Fruit fly (Drosophila melanogaster): Measurements from ENCODE around the gene Epg5.

Gene Epg5

dm6 chr3R:18741027-18741843 is 17.4 kb downstream of the Epg5 start (continued):
- peak; percentile 98 for TF ChIP-seq caup (GFP tag; optimal IDR thresholded peaks at IDR 0.05; ENCODE audit: severe bottlenecking)
- no peak for TF ChIP-seq eve (GFP tag; optimal IDR thresholded peaks at IDR 0.05)
- TF ChIP-seq CG12769 (tag; optimal IDR thresholded peaks at IDR 0.05), result peak; percentile 97
- no peak for TF ChIP-seq pros (GFP tag; optimal IDR thresholded peaks at IDR 0.05)
- TF ChIP-seq Atf-2 (GFP tag; optimal IDR thresholded peaks at IDR 0.05), result peak; percentile 75
- TF ChIP-seq MESR4 (GFP tag; optimal IDR thresholded peaks at IDR 0.05), result peak; percentile 52
- peak; percentile 96 for TF ChIP-seq CG13424 (tag; optimal IDR thresholded peaks at IDR 0.05)
- peak; percentile 94 for TF ChIP-seq CG8388 (GFP tag; optimal IDR thresholded peaks at IDR 0.05)
- TF ChIP-seq CG30431 (GFP tag; optimal IDR thresholded peaks at IDR 0.05), result peak; percentile 92
- peak; percentile 64 for TF ChIP-seq CG9609 (GFP tag; optimal IDR thresholded peaks at IDR 0.05)
- TF ChIP-seq psq (GFP tag; optimal IDR thresholded peaks at IDR 0.05), result peak; percentile 93
- TF ChIP-seq CG10274 (GFP tag; optimal IDR thresholded peaks at IDR 0.05), result peak; percentile 90
- TF ChIP-seq CG4360 (GFP tag; IDR thresholded peaks at IDR 0.05), result peak; percentile 78
- TF ChIP-seq zf30C (GFP tag; optimal IDR thresholded peaks at IDR 0.05), result no peak
- TF ChIP-seq vvl (GFP tag; IDR thresholded peaks at IDR 0.05), result peak; percentile 98
- TF ChIP-seq amos (GFP tag; IDR thresholded peaks at IDR 0.05; ENCODE audit: partially characterized antibody), result no peak
- peak; percentile 80 for TF ChIP-seq TFAM (GFP tag; optimal IDR thresholded peaks at IDR 0.05)
- peak; percentile 80 for TF ChIP-seq tup (GFP tag; optimal IDR thresholded peaks at IDR 0.05)
- peak; percentile 97 for TF ChIP-seq CG30403 (GFP tag; optimal IDR thresholded peaks at IDR 0.05)
- peak; percentile 91 for TF ChIP-seq org-1 (GFP tag; optimal IDR thresholded peaks at IDR 0.05)
- TF ChIP-seq scrt (GFP tag; optimal IDR thresholded peaks at IDR 0.05), result peak; percentile 95
- peak; percentile 96 for TF ChIP-seq Asciz (GFP tag; optimal IDR thresholded peaks at IDR 0.05)
- no peak for TF ChIP-seq Hr39 (optimal IDR thresholded peaks at IDR 0.05)
- TF ChIP-seq ranshi (GFP tag; IDR thresholded peaks at IDR 0.05), result peak; percentile 97
- TF ChIP-seq lmd (GFP tag; IDR thresholded peaks at IDR 0.05), result peak; percentile 97
- TF ChIP-seq Hr78 (GFP tag; optimal IDR thresholded peaks at IDR 0.05), result peak in 1 of 2 experiments; percentile 79
- TF ChIP-seq CG5180 (GFP tag; optimal IDR thresholded peaks at IDR 0.05), result peak; percentile 87
- TF ChIP-seq tap (tag; optimal IDR thresholded peaks at IDR 0.05), result peak; percentile 96
- TF ChIP-seq chn (GFP tag; optimal IDR thresholded peaks at IDR 0.05), result peak; percentile 90
- TF ChIP-seq CG17328 (GFP tag; IDR thresholded peaks at IDR 0.05), result peak; percentile 95
- peak; percentile 95 for TF ChIP-seq CG14667 (GFP tag; IDR thresholded peaks at IDR 0.05)
- peak; percentile 73 for TF ChIP-seq her (GFP tag; optimal IDR thresholded peaks at IDR 0.05)
- peak in 1 of 2 experiments; percentile 80 for TF ChIP-seq Eip74EF (GFP tag; optimal IDR thresholded peaks at IDR 0.05)
- TF ChIP-seq CG12391 (tag; optimal IDR thresholded peaks at IDR 0.05), result peak; percentile 97
- TF ChIP-seq CG12104 (GFP tag; optimal IDR thresholded peaks at IDR 0.05), result peak; percentile 97
- TF ChIP-seq tll (GFP tag; optimal IDR thresholded peaks at IDR 0.05), result no peak
- peak; percentile 96 for TF ChIP-seq Six4 (GFP tag; optimal IDR thresholded peaks at IDR 0.05)
- TF ChIP-seq NfI (GFP tag; optimal IDR thresholded peaks at IDR 0.05), result peak; percentile 96
- peak; percentile 83 for TF ChIP-seq ems (GFP tag; optimal IDR thresholded peaks at IDR 0.05)
- no peak for TF ChIP-seq Scr (GFP tag; IDR thresholded peaks at IDR 0.05; ENCODE audit: partially characterized antibody)
- peak; percentile 85 for TF ChIP-seq vfl (GFP tag; optimal IDR thresholded peaks at IDR 0.05)
- TF ChIP-seq cato (GFP tag; optimal IDR thresholded peaks at IDR 0.05; ENCODE audit: borderline replicate concordance), result peak; percentile 79
- peak; percentile 90 for TF ChIP-seq Hmx (GFP tag; optimal IDR thresholded peaks at IDR 0.05)
- TF ChIP-seq Rfx (GFP tag; IDR thresholded peaks at IDR 0.05), result peak; percentile 98

Data from whole organism, embryonic.